Worm (Caenorhabditis elegans) whole organism, early embryonic: ENCODE measurements around the gene set-15.

ENCODE experiments used
- B0310.2 ChIP-seq: sonication (generic microtip); optimal IDR thresholded peaks from 2 replicates; lab custom pipeline; 2016; ENCODE audit warnings: mild to moderate bottlenecking, missing genetic modification characterization, missing compliant biosample characterization
- F13C5.2 ChIP-seq: sonication (generic microtip); optimal IDR thresholded peaks from 2 replicates; lab custom pipeline; 2017; ENCODE audit warnings: mild to moderate bottlenecking, missing genetic modification characterization, inconsistent platforms, missing compliant biosample characterization
- aly-1 ChIP-seq: sonication (generic microtip); optimal IDR thresholded peaks from 2 replicates; lab custom pipeline; 2016; ENCODE audit warnings: missing genetic modification characterization, missing compliant biosample characterization
- ama-1 ChIP-seq: fragments of 150-350 bp; optimal IDR thresholded peaks from 2 replicates; lab custom pipeline; 2014
- ceh-13 ChIP-seq: fragments of 200-800 bp; sonication (Bioruptor generic); optimal IDR thresholded peaks from 2 replicates; lab custom pipeline; 2018; ENCODE audit warnings: mild to moderate bottlenecking, missing genetic modification characterization, missing compliant biosample characterization
- ceh-36 ChIP-seq: sonication (generic microtip); optimal IDR thresholded peaks from 2 replicates; lab custom pipeline; 2016; ENCODE audit warnings: missing genetic modification characterization, inconsistent platforms, missing compliant biosample characterization
- ets-7 ChIP-seq: sonication (generic microtip); optimal IDR thresholded peaks from 2 replicates; lab custom pipeline; 2016; ENCODE audit warnings: missing genotype, missing genetic modification characterization, missing compliant biosample characterization
- flt-1 ChIP-seq: fragments of 200-800 bp; sonication (Bioruptor generic); IDR thresholded peaks from 2 replicates; pipeline ENCODE4 v1.3.6; 2022; ENCODE audit warnings: missing genetic modification characterization, missing compliant biosample characterization
- hmbx-1 ChIP-seq: sonication (generic microtip); optimal IDR thresholded peaks from 2 replicates; lab custom pipeline; 2016; ENCODE audit warnings: mild to moderate bottlenecking, missing genetic modification characterization, missing compliant biosample characterization
- hmg-4 ChIP-seq: fragments of 200-800 bp; sonication (Bioruptor generic); optimal IDR thresholded peaks from 2 replicates; lab custom pipeline; 2018; ENCODE audit warnings: mild to moderate bottlenecking, missing genetic modification characterization, missing compliant biosample characterization
- hnd-1 ChIP-seq: sonication (generic microtip); optimal IDR thresholded peaks from 2 replicates; lab custom pipeline; 2016; ENCODE audit warnings: missing genetic modification characterization, missing compliant biosample characterization
- pes-1 ChIP-seq: fragments of 200-800 bp; sonication (Bioruptor generic); IDR thresholded peaks from 2 replicates; pipeline ENCODE4 v1.3.6; 2022; ENCODE audit warnings: missing genetic modification reagents, missing genetic modification characterization, missing compliant biosample characterization
- scrt-1 ChIP-seq: fragments of 200-800 bp; sonication (Bioruptor generic); IDR thresholded peaks from 2 replicates; pipeline ENCODE4 v1.3.6; 2022; ENCODE audit warnings: missing genetic modification characterization, missing compliant biosample characterization
- sea-1 ChIP-seq: fragments of 200-800 bp; sonication (Bioruptor generic); conservative IDR thresholded peaks from 2 replicates; pipeline ENCODE4 v1.3.6; 2022; ENCODE audit warnings: missing genetic modification characterization, missing compliant biosample characterization
- tbx-11 ChIP-seq: fragments of 200-800 bp; sonication (Bioruptor generic); IDR thresholded peaks from 2 replicates; pipeline ENCODE4 v1.3.6; 2022; ENCODE audit warnings: missing genetic modification characterization, missing compliant biosample characterization
- tbx-37 ChIP-seq: fragments of 200-800 bp; sonication (Bioruptor generic); conservative IDR thresholded peaks from 2 replicates; pipeline ENCODE4 v1.3.6; 2022; ENCODE audit warnings: missing genetic modification reagents, missing genetic modification characterization, missing compliant biosample characterization
- tra-4 ChIP-seq: sonication (generic microtip); optimal IDR thresholded peaks from 2 replicates; lab custom pipeline; 2017; ENCODE audit warnings: missing genetic modification characterization, missing compliant biosample characterization

Gene set-15

DNA sequence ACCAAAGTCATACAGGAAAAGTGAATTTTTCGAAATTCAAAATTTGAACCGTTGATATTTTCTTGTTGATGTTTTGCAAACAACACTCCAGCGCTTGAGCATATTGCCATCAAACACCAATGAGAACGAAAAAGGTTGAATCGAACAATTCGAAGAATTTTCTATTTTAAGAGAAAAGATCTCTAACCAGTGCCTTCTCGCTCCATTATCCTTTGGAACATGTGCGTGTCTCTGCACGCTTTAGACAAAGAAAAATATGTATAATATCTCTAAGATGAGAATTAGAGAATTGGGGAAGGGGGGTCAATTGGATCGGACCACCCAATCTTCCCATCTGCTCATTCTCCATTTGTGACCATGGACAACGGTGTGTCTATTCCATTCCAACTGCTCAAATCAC lies 16.2 kb downstream of the set-15 start, which contains the start of gene Y17G9B.2:
TSS of gene Y17G9B.2 (plus strand) at position 301 of the 400 bp plus-strand sequence.
- TF ChIP-seq pes-1 (no peak), F13C5.2 (no peak)

DNA sequence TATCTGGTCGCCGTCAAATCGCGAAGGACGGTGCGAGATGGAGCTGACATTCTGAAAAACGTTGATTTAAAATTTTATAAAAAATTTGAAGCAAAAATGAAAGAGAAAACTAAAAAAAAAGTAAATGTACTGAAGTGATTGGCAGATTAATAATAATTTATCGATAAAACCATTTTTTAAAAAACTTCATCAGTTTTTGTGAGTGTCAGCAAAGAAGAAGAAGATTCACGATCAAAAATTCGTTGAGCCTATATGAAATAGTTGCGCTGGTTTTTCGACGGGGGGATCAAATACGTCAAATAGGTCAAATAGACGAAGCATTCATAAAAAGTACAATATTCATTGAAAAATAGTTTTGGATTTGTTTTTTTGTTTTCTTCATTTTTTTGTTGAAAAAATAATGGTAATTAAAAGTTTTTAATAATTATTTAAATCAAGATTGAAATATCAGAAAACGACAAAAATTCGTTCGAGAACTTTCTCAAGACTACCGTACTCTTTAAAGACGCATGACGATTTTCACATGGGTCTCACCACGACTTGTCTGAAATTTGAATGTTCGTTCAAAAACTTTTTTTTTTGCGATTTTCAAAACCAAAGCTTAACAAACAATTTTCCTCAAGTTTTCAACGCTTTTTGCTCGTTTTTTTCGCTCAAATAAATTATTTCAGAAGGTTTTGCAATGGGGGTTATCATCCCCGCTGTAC lies 19.5 kb downstream of the set-15 start, which contains the start of the genes memi-1 and cyp-31A3:
TSS of gene memi-1 (minus strand) at position 51 of the 707 bp plus-strand sequence.
TSS of gene cyp-31A3 (plus strand) at position 672 of the 707 bp plus-strand sequence.
- no peak for TF ChIP-seq pes-1
- no peak for TF ChIP-seq flt-1 (GFP tag; lab: Robert Waterston, UW)
- no peak for TF ChIP-seq F13C5.2
- TF ChIP-seq scrt-1: no peak

- TF ChIP-seq ama-1 (lab: Kevin White, UChicago) (no peak), ceh-36 (tag; lab: Kevin White, UChicago) (no peak), tbx-11 (GFP tag; lab: Robert Waterston, UW) (no peak), ceh-13 (no peak), hmbx-1 (no peak), ets-7 (tag; lab: Kevin White, UChicago) (no peak), tra-4 (tag; lab: Kevin White, UChicago) (no peak), pes-1 (no peak), sea-1 (GFP tag; lab: Robert Waterston, UW) (no peak), B0310.2 (tag; lab: Kevin White, UChicago) (no peak), aly-1 (tag; lab: Kevin White, UChicago) (no peak), scrt-1 (no peak), tbx-37 (no peak), hnd-1 (tag; lab: Kevin White, UChicago) (no peak), hmg-4 (no peak), flt-1 (GFP tag; lab: Robert Waterston, UW) (no peak), F13C5.2 (no peak)
Measured at ce11 chrIV:4758659-4759058, 21.4 kb downstream of the set-15 start, which contains the start of gene Y17G9B.8. TSS of gene Y17G9B.8 (minus strand) at chrIV:4758840.

DNA sequence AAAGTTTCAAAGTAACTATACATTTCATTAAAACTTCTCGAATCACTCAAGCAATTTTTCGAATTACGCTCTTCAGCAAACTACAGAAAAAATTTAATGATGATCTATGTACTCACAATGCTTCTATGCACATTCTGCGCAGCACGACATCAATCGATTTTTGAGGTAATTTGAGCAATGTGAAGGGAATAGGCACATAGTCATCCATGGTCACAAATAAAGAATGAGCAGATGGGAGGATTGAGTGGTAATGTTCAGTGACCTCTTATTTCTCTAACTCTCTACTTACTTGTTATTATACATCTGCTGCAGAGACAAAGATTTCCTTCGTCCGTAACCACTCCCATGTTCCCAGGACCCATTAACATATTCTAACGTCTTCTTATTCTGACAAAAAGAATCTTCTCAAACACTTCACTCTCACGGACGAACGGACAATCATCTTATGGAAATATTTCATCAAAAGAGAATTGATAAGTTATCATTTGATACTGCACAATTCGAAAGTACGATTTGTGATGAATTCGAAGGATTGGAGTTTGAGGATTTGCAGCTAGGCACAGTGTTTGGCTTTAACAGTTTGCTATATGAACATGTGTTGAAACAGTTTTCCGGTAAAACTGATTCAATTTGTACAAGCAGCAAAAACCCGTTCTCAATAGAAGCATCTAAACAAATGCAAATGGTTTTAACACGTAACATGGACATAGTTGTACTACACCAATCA lies 23.9 kb downstream of the set-15 start, which contains the start of the genes fbxb-77 and Y17G9B.11:
TSS of gene fbxb-77 (minus strand) at position 229 of the 727 bp plus-strand sequence.
TSS of gene Y17G9B.11 (plus strand) at position 677 of the 727 bp plus-strand sequence.
- TF ChIP-seq ama-1 (lab: Kevin White, UChicago): no peak
- TF ChIP-seq ets-7 (tag; lab: Kevin White, UChicago): no peak

DNA sequence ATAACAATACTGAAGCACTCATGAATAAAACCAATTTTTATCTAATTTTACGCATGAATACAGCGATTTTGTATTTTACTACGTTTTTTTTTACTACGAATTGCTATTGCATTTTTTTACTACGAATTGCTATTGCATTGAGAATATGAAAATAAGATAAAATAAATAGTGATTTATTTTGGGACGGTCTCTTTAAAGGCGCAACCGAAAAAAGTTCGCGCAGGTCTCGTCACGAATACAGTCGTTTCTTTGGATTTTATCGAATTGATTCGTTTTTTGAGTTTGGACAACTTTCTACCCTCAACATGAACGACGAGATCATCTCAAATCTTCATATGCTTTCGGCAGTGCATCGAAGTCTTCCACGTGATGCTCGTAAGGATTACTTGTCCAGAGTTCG lies 28.2 kb downstream of the set-15 start, which contains the start of gene Y17G9B.4:
TSS of gene Y17G9B.4 (plus strand) at position 306 of the 400 bp plus-strand sequence.
- no peak for TF ChIP-seq tbx-11 (GFP tag; lab: Robert Waterston, UW)
- TF ChIP-seq hmbx-1: no peak
- TF ChIP-seq scrt-1: no peak
- TF ChIP-seq hnd-1 (tag; lab: Kevin White, UChicago): no peak

- TF ChIP-seq ceh-36 (tag; lab: Kevin White, UChicago) (peak; percentile 85), ets-7 (tag; lab: Kevin White, UChicago) (peak; percentile 54), flt-1 (GFP tag; lab: Robert Waterston, UW) (peak; percentile 84), F13C5.2 (peak; percentile 99), hmbx-1 (peak; percentile 75), tbx-37 (peak; percentile 76), ama-1 (lab: Kevin White, UChicago) (no peak), tbx-11 (GFP tag; lab: Robert Waterston, UW) (peak; percentile 78), hnd-1 (tag; lab: Kevin White, UChicago) (peak; percentile 72), scrt-1 (peak; percentile 80), B0310.2 (tag; lab: Kevin White, UChicago) (peak; percentile 49), tra-4 (tag; lab: Kevin White, UChicago) (peak; percentile 73), hmg-4 (peak; percentile 81), sea-1 (GFP tag; lab: Robert Waterston, UW) (peak; percentile 87), ceh-13 (peak; percentile 63), aly-1 (tag; lab: Kevin White, UChicago) (no peak), pes-1 (peak; percentile 81)
Measured at ce11 chrIV:4749728-4750278, 30.2 kb downstream of the set-15 start, which contains the start of the genes rpl-20 and Y17G9B.5. TSS of gene rpl-20 (minus strand) at chrIV:4749778. TSS of gene Y17G9B.5 (plus strand) at chrIV:4750240.

ce11 chrIV:4749155-4749554 lies 30.9 kb downstream of the set-15 start:
- TF ChIP-seq hmbx-1 (no peak), tra-4 (tag; lab: Kevin White, UChicago) (no peak), sea-1 (GFP tag; lab: Robert Waterston, UW) (no peak), aly-1 (tag; lab: Kevin White, UChicago) (no peak), hmg-4 (no peak), F13C5.2 (no peak), hnd-1 (tag; lab: Kevin White, UChicago) (no peak), ets-7 (tag; lab: Kevin White, UChicago) (no peak), flt-1 (GFP tag; lab: Robert Waterston, UW) (no peak), scrt-1 (no peak), ama-1 (lab: Kevin White, UChicago) (no peak), pes-1 (no peak), ceh-13 (no peak), ceh-36 (tag; lab: Kevin White, UChicago) (no peak), tbx-37 (no peak), B0310.2 (tag; lab: Kevin White, UChicago) (no peak), tbx-11 (GFP tag; lab: Robert Waterston, UW) (no peak)
